Worm (Caenorhabditis elegans) whole organism, midembryonic: Measurements from ENCODE around the gene srw-109.

Source experiments
- klf-2 ChIP-seq: fragments of 200-800 bp; sonication (Bioruptor generic); conservative IDR thresholded peaks from 2 replicates; pipeline ENCODE4 v1.3.6; 2022; ENCODE audit warnings: missing genetic modification reagents, missing genetic modification characterization, missing compliant biosample characterization
- med-1 ChIP-seq: sonication (generic microtip); optimal IDR thresholded peaks from 2 replicates; lab custom pipeline; 2017; ENCODE audit warnings: missing genetic modification characterization, mild to moderate bottlenecking, missing compliant biosample characterization, antibody characterized with exemption, missing genetic modification reagents; ENCODE audit not compliant: insufficient read depth

- TF ChIP-seq klf-2 (GFP tag; lab: Robert Waterston, UW) (no peak), med-1 (GFP tag; lab: Kevin White, UChicago) (no peak)
Measured at ce11 chrV:576070-576469, 32.7 kb downstream of the srw-109 start, which contains the start of gene K06H6.5.
